Fruit fly (Drosophila melanogaster): ENCODE measurements around the gene CG34183.

The CG34183 gene

DNA sequence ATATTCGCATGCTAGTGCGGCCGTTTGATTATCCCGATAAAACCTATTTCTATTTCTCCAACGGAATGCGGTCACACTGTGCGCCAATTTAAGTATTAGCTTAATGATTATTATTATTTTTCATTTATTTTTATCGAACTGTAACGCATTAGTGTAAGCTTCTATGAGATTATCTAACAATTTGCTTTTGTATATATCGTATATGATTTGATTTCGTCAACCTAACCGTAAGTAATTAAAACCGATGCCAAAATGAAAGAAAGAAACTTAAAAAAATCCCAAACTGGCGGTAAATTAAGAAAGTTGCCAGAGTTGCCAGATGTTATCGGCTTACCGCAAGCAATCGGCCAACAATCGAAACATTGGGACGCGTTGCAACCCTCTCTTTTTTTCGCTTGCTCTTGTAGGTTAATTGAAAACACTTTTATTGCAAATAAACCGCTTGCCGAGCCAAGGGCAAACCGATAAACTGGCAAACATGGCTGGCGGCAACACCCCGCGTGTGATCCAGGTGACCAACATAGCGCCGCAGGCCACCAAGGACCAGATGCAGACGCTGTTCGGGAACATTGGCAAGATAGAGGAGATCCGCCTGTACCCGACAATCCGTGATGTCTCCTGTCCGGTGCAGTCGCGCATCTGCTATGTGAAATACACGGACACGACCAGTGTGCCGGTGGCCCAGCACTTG lies 22.1 kb upstream of the CG34183 start, which contains the start of the genes Etl1 and Srp54:
TSS of gene Etl1 (minus strand) at position 39 of the 691 bp plus-strand sequence.
TSS of gene Srp54 (plus strand) at position 342 of the 691 bp plus-strand sequence.
- TF ChIP-seq Hnf4 (GFP tag; optimal IDR thresholded peaks at IDR 0.05), result peak; percentile 31
- no peak for TF ChIP-seq brk (GFP tag; optimal IDR thresholded peaks at IDR 0.05)
- no peak for TF ChIP-seq dsf (GFP tag; optimal IDR thresholded peaks at IDR 0.05; ENCODE audit: borderline replicate concordance)
- TF ChIP-seq h (GFP tag; optimal IDR thresholded peaks at IDR 0.05), result peak; percentile 13
- TF ChIP-seq Hr83 (GFP tag; optimal IDR thresholded peaks at IDR 0.05; ENCODE audit: poor library complexity, severe bottlenecking), result peak; percentile 2
- TF ChIP-seq pan (optimal IDR thresholded peaks at IDR 0.05), result no peak
- TF ChIP-seq dl (GFP tag; optimal IDR thresholded peaks at IDR 0.05; ENCODE audit: insufficient read depth in 1 of 2, partially characterized antibody in 2 of 2), result no peak
- TF ChIP-seq Rel (GFP tag; optimal IDR thresholded peaks at IDR 0.05), result no peak
- peak; percentile 1 for TF ChIP-seq Rel (tag; optimal IDR thresholded peaks at IDR 0.05)
- TF ChIP-seq Vsx2 (GFP tag; optimal IDR thresholded peaks at IDR 0.05; ENCODE audit: partially characterized antibody), result no peak
- TF ChIP-seq jim (GFP tag; optimal IDR thresholded peaks at IDR 0.05), result no peak
- peak in 1 of 2 experiments; percentile 25 for TF ChIP-seq foxo (GFP tag; optimal IDR thresholded peaks at IDR 0.05)
- TF ChIP-seq N (GFP tag; optimal IDR thresholded peaks at IDR 0.05), result no peak
- TF ChIP-seq Jra (GFP tag; optimal IDR thresholded peaks at IDR 0.05), result peak; percentile 30
- no peak for TF ChIP-seq GATAd (GFP tag; optimal IDR thresholded peaks at IDR 0.05)
- peak; percentile 2 for TF ChIP-seq Myc (optimal IDR thresholded peaks at IDR 0.05)

DNA sequence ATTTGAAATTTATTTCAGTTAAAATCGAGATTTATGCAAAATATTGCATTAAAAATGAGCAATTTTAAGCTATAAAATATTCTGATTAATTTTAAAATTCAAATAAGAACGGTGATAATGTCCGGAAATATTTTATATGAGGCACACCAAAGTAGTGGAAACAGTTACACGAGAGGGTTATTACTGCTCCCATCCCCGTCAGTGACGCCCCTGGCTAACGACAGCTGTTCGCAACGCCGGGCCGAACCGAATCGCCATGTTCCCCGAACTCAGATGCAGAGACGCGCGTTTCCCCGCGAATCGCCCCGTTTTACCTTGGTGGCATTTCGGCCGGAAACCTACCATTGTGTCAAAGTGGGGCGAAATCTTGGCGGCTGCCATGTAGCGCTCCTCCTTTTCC lies 21.2 kb upstream of the CG34183 start:
- no peak for TF ChIP-seq psq (GFP tag; optimal IDR thresholded peaks at IDR 0.05)
- TF ChIP-seq HLH106 (tag; optimal IDR thresholded peaks at IDR 0.05), result peak; percentile 26
- TF ChIP-seq foxo (GFP tag; optimal IDR thresholded peaks at IDR 0.05), result peak in 1 of 2 experiments; percentile 28
- peak; percentile 2 for TF ChIP-seq Hnf4 (GFP tag; optimal IDR thresholded peaks at IDR 0.05)
- TF ChIP-seq CG9705 (GFP tag; optimal IDR thresholded peaks at IDR 0.05), result no peak
- peak; percentile 20 for TF ChIP-seq fru (GFP tag; optimal IDR thresholded peaks at IDR 0.05)
- peak; percentile 31 for TF ChIP-seq h (GFP tag; optimal IDR thresholded peaks at IDR 0.05)
- TF ChIP-seq Hr78 (GFP tag; optimal IDR thresholded peaks at IDR 0.05), result no peak
- no peak for TF ChIP-seq Vsx2 (GFP tag; optimal IDR thresholded peaks at IDR 0.05; ENCODE audit: partially characterized antibody)
- no peak for TF ChIP-seq CG32264 (GFP tag; optimal IDR thresholded peaks at IDR 0.05)
- peak; percentile 9 for TF ChIP-seq Sp1 (GFP tag; optimal IDR thresholded peaks at IDR 0.05)
- TF ChIP-seq dsf (GFP tag; optimal IDR thresholded peaks at IDR 0.05; ENCODE audit: borderline replicate concordance), result no peak
- TF ChIP-seq dl (GFP tag; optimal IDR thresholded peaks at IDR 0.05; ENCODE audit: insufficient read depth in 1 of 2, partially characterized antibody in 2 of 2), result no peak
- TF ChIP-seq lola (GFP tag; optimal IDR thresholded peaks at IDR 0.05), result no peak
- no peak for TF ChIP-seq Mio (GFP tag; optimal IDR thresholded peaks at IDR 0.05)
- no peak for TF ChIP-seq jim (GFP tag; optimal IDR thresholded peaks at IDR 0.05)
- TF ChIP-seq Rel (GFP tag; optimal IDR thresholded peaks at IDR 0.05), result no peak
- TF ChIP-seq Rel (tag; optimal IDR thresholded peaks at IDR 0.05), result peak; percentile 87
- peak; percentile 7 for TF ChIP-seq ey (GFP tag; optimal IDR thresholded peaks at IDR 0.05)

DNA sequence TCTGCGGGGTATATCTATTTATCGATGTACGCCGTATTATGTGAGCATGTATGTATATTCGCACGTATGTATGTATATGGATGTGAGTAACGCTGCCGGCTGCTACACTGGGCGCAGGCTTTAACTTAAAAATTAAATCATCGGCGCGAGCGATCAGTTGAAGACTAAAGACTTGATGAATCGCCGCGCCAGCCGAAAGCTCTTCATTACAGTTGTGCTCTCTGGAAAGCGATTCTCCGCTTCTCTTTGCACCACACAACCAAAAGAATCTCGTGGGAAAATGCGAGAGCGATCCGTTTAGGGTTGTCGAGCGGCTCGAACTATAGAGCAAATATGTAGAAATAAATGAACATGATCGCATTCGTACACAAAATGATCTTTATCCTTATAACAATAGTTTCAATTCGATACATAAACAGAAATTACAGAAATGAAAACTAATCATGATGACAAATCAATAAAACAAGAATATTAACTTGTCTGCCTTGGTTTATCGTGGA lies 17.9 kb upstream of the CG34183 start, which contains the start of gene CG13124:
TSS of gene CG13124 (minus strand) at position 166 of the 500 bp plus-strand sequence.
- TF ChIP-seq sage (GFP tag; optimal IDR thresholded peaks at IDR 0.05), result no peak
- TF ChIP-seq foxo (GFP tag; optimal IDR thresholded peaks at IDR 0.05), result peak in 1 of 2 experiments; percentile 6
- TF ChIP-seq h (GFP tag; optimal IDR thresholded peaks at IDR 0.05), result peak; percentile 27
- TF ChIP-seq Dif (GFP tag; optimal IDR thresholded peaks at IDR 0.05; ENCODE audit: partially characterized antibody), result peak; percentile 82
- TF ChIP-seq Dfd (GFP tag; optimal IDR thresholded peaks at IDR 0.05), result no peak
- TF ChIP-seq dsf (GFP tag; optimal IDR thresholded peaks at IDR 0.05; ENCODE audit: borderline replicate concordance), result no peak
- peak; percentile 41 to 59 for TF ChIP-seq dl (GFP tag; optimal IDR thresholded peaks at IDR 0.05; ENCODE audit: insufficient read depth in 1 of 2, partially characterized antibody in 2 of 2)

DNA sequence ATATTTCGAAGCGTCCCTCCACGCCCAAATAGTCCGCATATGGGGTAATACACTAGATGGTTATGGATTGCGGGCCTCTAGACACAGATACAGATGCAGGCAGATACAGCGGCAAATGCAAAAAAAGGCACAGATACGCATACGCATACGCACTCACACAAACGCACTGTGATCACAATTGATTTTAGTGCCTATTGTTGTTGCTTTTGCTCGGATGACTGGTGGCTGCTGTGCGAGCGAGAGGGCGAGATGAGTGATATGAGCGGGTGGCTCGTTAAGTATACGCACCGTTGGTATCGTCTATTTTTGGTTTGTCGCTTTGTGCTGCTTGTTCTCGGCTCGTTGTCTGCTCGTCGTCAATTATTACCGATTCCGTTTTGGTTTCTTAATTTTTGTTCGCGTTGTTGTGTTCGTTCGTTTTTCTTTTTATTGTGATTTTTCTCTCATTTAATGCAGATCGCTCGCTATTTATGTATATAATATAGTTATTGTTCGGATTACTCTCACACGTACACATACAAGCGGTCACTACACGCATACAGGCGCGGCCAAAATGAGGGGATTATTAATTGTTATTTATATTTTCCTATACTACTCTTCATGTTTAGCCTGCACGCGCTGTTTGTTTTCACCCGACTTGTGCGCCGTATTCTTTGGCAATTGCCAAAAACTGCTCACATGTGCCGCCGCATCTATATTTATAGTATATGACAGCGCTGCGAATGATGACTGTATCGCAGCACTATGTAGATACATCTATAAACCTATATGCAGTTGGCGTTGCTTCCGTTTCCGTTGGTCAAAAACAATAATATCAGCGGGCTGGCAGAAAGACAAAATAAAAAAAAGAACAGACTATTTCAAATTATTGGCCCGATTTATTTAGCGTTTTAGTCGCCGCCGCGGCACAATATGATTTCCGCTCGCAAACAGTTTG lies 17.0 kb upstream of the CG34183 start:
- TF ChIP-seq usp (GFP tag; optimal IDR thresholded peaks at IDR 0.05) (no peak), lola (GFP tag; optimal IDR thresholded peaks at IDR 0.05) (no peak), dmrt93B (GFP tag; optimal IDR thresholded peaks at IDR 0.05) (no peak), GATAd (GFP tag; optimal IDR thresholded peaks at IDR 0.05) (no peak), jim (GFP tag; optimal IDR thresholded peaks at IDR 0.05) (no peak), fru (GFP tag; optimal IDR thresholded peaks at IDR 0.05) (no peak), dl (GFP tag; optimal IDR thresholded peaks at IDR 0.05; ENCODE audit: insufficient read depth in 1 of 2, partially characterized antibody in 2 of 2) (no peak), N (GFP tag; optimal IDR thresholded peaks at IDR 0.05) (peak; percentile 24), ey (GFP tag; optimal IDR thresholded peaks at IDR 0.05) (no peak), CG9705 (GFP tag; optimal IDR thresholded peaks at IDR 0.05) (no peak), pan (optimal IDR thresholded peaks at IDR 0.05) (no peak), Sp1 (GFP tag; optimal IDR thresholded peaks at IDR 0.05) (no peak), sage (GFP tag; optimal IDR thresholded peaks at IDR 0.05) (no peak), psq (GFP tag; optimal IDR thresholded peaks at IDR 0.05) (peak; percentile 61), Myc (optimal IDR thresholded peaks at IDR 0.05) (no peak), h (GFP tag; optimal IDR thresholded peaks at IDR 0.05) (no peak), Jra (GFP tag; optimal IDR thresholded peaks at IDR 0.05) (peak; percentile 23)

Measured in whole organism, wandering third instar larva.